Worm (Caenorhabditis elegans): ENCODE results near the gene usp-50.

- TF ChIP-seq ztf-4 (tag; optimal IDR thresholded peaks at IDR 0.05) (no peak), fos-1 (tag; optimal IDR thresholded peaks at IDR 0.05) (no peak), lin-39 (tag; optimal IDR thresholded peaks at IDR 0.05) (no peak), elt-3 (tag; optimal IDR thresholded peaks at IDR 0.05) (no peak), nhr-237 (tag; optimal IDR thresholded peaks at IDR 0.05) (no peak), unc-55 (GFP tag; optimal IDR thresholded peaks at IDR 0.05) (no peak), unc-39 (tag; optimal IDR thresholded peaks at IDR 0.05) (no peak), ztf-11 (tag; optimal IDR thresholded peaks at IDR 0.05) (no peak), ceh-82 (tag; optimal IDR thresholded peaks at IDR 0.05) (no peak), nhr-77 (tag; optimal IDR thresholded peaks at IDR 0.05) (no peak), nhr-25 (tag; optimal IDR thresholded peaks at IDR 0.05) (no peak), mab-5 (tag; optimal IDR thresholded peaks at IDR 0.05) (no peak)
These were observed 7.1 kb downstream of the usp-50 start for ce11 chrV:17931795-17932194.

All from whole organism, L2 larva.